Worm (Caenorhabditis elegans): ENCODE data around the gene gst-19.
"Not testable (repeated sequence)": the region's sequence is repeated elsewhere in the genome, so short reads cannot be mapped to it uniquely, and the experiment has no call there.

gst-19 gene

DNA sequence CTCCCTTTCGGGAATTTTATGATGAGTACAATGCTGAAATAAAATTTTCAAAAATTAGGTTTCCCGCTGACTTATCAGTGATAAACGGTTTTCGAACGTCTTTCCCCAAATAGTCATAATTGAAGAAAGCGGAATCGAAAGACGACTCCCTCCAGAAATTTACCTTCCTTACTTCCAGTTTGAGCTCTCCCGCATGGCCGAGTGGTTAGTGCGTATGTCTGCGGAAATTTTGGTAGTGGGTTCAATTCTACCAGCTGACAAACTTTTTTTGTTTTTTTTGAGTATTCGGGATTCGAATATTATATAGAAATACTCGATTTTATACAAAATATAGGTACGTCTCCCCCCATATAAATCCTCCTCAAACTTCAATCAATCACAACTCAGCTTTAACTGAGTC lies 31.5 kb upstream of the gst-19 start:
- TF ChIP-seq flt-1 (GFP tag; IDR thresholded peaks at IDR 0.05) = peak; percentile 75; the same call in 1 of the 2 replicates

DNA sequence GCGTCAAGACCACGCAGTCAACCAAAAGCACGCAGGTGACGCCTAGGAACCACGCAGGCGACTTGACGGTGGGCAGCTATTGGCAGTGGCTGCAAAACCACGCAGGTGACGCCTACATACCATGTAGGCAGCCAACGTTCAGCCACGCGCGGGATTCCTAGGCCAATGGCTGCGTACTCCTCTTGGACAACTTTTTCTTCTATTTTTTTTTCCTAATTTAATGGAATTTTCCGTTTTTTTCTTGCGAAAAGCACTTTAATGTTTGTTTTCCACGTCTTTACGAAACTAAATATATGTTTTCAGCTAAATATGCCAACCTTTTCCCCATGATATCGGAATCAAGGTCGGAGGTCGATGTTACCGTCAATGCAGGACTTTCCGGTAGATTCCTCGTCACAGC lies 27.8 kb upstream of the gst-19 start, which contains the start of gene C31C9.9:
Gene C31C9.9 (plus strand): TSS at position 301 of the 400 bp plus-strand sequence.
- TF ChIP-seq med-1 (GFP tag; optimal IDR thresholded peaks at IDR 0.05; ENCODE audit: insufficient read depth); klf-2 (GFP tag; conservative IDR thresholded peaks at IDR 0.05); flt-1 (GFP tag; IDR thresholded peaks at IDR 0.05): not testable (repeated sequence)

DNA sequence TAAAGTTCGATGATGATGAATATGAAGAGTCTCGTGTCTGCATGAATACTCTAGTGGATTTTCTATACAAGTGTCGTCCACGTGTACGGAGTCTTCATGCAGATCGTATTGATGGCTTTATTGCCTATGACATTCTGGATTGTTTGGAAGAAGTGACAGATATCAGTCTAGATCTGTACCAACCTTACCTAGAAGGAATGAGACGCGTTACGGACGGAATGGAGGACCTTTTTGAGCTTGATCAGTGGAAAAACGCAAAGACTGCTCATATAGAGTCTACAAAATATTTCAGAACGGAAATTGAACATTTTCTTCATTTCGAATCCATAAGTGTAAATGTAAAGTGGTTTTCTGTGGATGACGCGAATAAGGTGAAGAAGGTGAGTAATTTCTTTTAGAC lies 21.3 kb upstream of the gst-19 start, which contains the start of gene fbxa-169:
Gene fbxa-169 (plus strand): TSS at position 301 of the 400 bp plus-strand sequence.
- TF ChIP-seq flt-1 (GFP tag; IDR thresholded peaks at IDR 0.05) (no peak), klf-2 (GFP tag; conservative IDR thresholded peaks at IDR 0.05) (no peak), ztf-29 (GFP tag; IDR thresholded peaks at IDR 0.05) (no peak), ref-1 (GFP tag; conservative IDR thresholded peaks at IDR 0.05) (no peak), ztf-23 (GFP tag; IDR thresholded peaks at IDR 0.05) (no peak), tab-1 (GFP tag; IDR thresholded peaks at IDR 0.05) (no peak), med-1 (GFP tag; optimal IDR thresholded peaks at IDR 0.05; ENCODE audit: insufficient read depth) (no peak), T22C8.4 (GFP tag; IDR thresholded peaks at IDR 0.05) (no peak), cog-1 (tag; optimal IDR thresholded peaks at IDR 0.05) (no peak)

DNA sequence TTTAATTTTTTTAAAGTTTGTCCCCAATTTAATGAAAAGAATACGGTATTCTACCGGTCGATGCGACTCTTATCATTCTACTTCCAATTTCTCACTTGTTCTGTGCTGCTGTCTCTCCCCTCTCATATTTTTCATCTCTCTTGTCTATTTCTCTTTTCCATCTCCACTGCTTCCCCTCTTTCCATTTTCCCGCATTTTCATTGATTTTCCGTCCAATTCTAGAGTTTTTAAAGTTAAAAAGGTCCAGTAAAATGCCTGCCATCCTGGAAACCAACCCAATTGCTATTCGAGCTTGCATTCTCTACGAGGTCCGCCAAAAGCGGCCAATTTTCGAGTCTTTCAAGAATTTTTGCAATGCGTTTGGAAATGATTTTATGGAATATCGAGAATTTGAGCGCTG lies 14.4 kb upstream of the gst-19 start, which contains the start of gene fbxa-167:
Gene fbxa-167 (plus strand): TSS at position 179 of the 400 bp plus-strand sequence.
- TF ChIP-seq flt-1 (GFP tag; IDR thresholded peaks at IDR 0.05) (no peak), ztf-29 (GFP tag; IDR thresholded peaks at IDR 0.05) (no peak), ref-1 (GFP tag; conservative IDR thresholded peaks at IDR 0.05) (no peak), klf-2 (GFP tag; conservative IDR thresholded peaks at IDR 0.05) (no peak), T22C8.4 (GFP tag; IDR thresholded peaks at IDR 0.05) (no peak), med-1 (GFP tag; optimal IDR thresholded peaks at IDR 0.05; ENCODE audit: insufficient read depth) (no peak), ztf-23 (GFP tag; IDR thresholded peaks at IDR 0.05) (no peak), cog-1 (tag; optimal IDR thresholded peaks at IDR 0.05) (no peak), tab-1 (GFP tag; IDR thresholded peaks at IDR 0.05) (no peak)

DNA sequence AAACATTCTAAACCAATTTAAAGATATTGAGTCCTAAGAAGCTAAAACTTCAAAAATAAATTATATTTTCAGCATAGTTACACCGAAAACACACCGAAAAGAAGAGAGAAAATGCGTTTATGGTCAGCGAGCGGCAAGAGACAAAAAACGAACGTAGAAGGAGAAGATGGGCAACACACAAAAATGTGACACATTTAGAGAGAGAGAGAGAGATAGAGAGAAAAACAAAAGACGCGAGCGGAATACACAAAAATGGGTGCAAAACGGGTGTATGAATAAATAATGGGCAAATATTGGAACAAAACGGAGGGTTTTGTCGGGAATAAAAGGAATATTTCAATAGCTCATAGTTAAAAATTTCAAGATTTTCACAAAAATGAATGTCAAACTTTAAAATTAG lies 13.3 kb upstream of the gst-19 start:
- no peak for TF ChIP-seq med-1 (GFP tag; optimal IDR thresholded peaks at IDR 0.05; ENCODE audit: insufficient read depth)
- no peak for TF ChIP-seq klf-2 (GFP tag; conservative IDR thresholded peaks at IDR 0.05)
- no peak for TF ChIP-seq ztf-23 (GFP tag; IDR thresholded peaks at IDR 0.05)
- TF ChIP-seq ref-1 (GFP tag; conservative IDR thresholded peaks at IDR 0.05) = no peak
- no peak for TF ChIP-seq ztf-29 (GFP tag; IDR thresholded peaks at IDR 0.05)
- no peak for TF ChIP-seq tab-1 (GFP tag; IDR thresholded peaks at IDR 0.05)
- no peak for TF ChIP-seq flt-1 (GFP tag; IDR thresholded peaks at IDR 0.05)
- no peak for TF ChIP-seq cog-1 (tag; optimal IDR thresholded peaks at IDR 0.05)
- no peak for TF ChIP-seq T22C8.4 (GFP tag; IDR thresholded peaks at IDR 0.05)

DNA sequence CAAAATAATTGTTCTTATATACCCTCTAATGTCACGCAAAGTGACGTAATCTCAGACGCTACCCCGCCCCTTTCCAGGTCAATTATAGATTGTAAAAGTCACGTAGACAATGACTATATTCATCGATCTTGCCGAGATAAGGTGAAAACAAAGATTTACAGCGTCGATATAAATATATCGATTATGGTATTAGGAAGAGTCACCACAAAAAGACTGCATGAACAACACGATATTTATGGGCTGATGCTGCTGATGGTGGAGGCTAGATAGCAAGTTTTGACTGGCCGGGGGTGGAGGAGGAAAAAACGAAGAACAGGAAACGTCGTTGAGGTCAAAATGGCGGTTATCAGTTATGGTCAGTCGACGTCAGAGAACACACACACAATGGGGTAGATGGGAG lies 11.6 kb upstream of the gst-19 start:
- no peak for TF ChIP-seq med-1 (GFP tag; optimal IDR thresholded peaks at IDR 0.05; ENCODE audit: insufficient read depth)
- no peak for TF ChIP-seq ztf-23 (GFP tag; IDR thresholded peaks at IDR 0.05)
- no peak for TF ChIP-seq ztf-29 (GFP tag; IDR thresholded peaks at IDR 0.05)
- TF ChIP-seq flt-1 (GFP tag; IDR thresholded peaks at IDR 0.05) = no peak
- TF ChIP-seq ref-1 (GFP tag; conservative IDR thresholded peaks at IDR 0.05) = no peak
- no peak for TF ChIP-seq klf-2 (GFP tag; conservative IDR thresholded peaks at IDR 0.05)
- TF ChIP-seq T22C8.4 (GFP tag; IDR thresholded peaks at IDR 0.05) = no peak
- no peak for TF ChIP-seq tab-1 (GFP tag; IDR thresholded peaks at IDR 0.05)
- TF ChIP-seq cog-1 (tag; optimal IDR thresholded peaks at IDR 0.05) = no peak

DNA sequence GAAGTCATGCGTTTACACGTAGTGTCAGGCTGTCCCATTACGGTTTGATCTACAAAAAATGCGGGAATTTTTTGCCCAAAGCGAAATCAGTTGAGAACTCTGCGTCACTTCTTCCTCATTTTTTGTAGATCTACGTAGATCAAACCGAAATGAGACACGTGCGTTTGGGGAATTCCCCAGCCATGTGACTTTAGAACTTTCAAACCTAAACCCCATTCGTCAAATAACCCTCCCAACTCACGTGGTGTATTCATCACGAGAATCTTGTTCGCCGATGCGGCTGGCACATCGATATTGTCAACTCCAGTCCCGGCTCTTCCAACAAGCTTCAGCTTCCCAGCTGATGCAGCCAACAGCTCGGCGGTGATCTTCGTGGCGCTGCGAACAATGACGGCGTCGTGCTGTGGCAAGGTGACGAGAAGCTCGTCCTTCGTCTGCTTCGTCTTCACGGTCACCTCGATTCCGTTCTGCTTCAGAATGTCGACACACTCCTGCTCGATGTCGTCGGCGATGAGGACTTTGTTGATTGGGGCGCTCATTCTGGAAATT lies 11.1 kb upstream of the gst-19 start, which contains the start of gene phdh-1:
Gene phdh-1 (minus strand): TSS at position 540 of the 549 bp plus-strand sequence.
- TF ChIP-seq cog-1 (tag; optimal IDR thresholded peaks at IDR 0.05) (no peak), ref-1 (GFP tag; conservative IDR thresholded peaks at IDR 0.05) (no peak), klf-2 (GFP tag; conservative IDR thresholded peaks at IDR 0.05) (no peak), ztf-29 (GFP tag; IDR thresholded peaks at IDR 0.05) (no peak), flt-1 (GFP tag; IDR thresholded peaks at IDR 0.05) (no peak), ztf-23 (GFP tag; IDR thresholded peaks at IDR 0.05) (no peak), tab-1 (GFP tag; IDR thresholded peaks at IDR 0.05) (no peak), T22C8.4 (GFP tag; IDR thresholded peaks at IDR 0.05) (no peak), med-1 (GFP tag; optimal IDR thresholded peaks at IDR 0.05; ENCODE audit: insufficient read depth) (no peak)

DNA sequence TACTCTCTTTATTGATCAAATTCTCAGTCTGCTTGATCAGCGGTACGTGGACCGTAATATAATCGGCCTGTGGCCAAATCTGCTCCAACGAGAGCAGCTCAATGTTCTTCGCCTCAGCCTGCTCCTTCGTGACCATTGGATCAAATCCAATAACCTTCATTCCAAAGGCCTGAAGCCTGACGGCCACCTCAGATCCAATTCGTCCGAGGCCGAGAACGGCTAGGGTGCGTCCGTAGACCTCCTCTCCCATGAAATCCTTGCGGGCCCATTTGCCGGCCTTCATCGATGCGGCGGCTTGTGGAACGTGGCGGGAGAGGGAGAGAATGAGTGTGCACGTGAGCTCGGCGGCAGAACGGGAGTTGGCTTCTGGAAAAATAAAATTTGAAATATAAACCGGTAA lies 10.5 kb upstream of the gst-19 start:
- TF ChIP-seq ztf-23 (GFP tag; IDR thresholded peaks at IDR 0.05) (no peak), tab-1 (GFP tag; IDR thresholded peaks at IDR 0.05) (no peak), flt-1 (GFP tag; IDR thresholded peaks at IDR 0.05) (no peak), klf-2 (GFP tag; conservative IDR thresholded peaks at IDR 0.05) (no peak), cog-1 (tag; optimal IDR thresholded peaks at IDR 0.05) (no peak), ztf-29 (GFP tag; IDR thresholded peaks at IDR 0.05) (no peak), med-1 (GFP tag; optimal IDR thresholded peaks at IDR 0.05; ENCODE audit: insufficient read depth) (no peak), T22C8.4 (GFP tag; IDR thresholded peaks at IDR 0.05) (no peak), ref-1 (GFP tag; conservative IDR thresholded peaks at IDR 0.05) (no peak)

DNA sequence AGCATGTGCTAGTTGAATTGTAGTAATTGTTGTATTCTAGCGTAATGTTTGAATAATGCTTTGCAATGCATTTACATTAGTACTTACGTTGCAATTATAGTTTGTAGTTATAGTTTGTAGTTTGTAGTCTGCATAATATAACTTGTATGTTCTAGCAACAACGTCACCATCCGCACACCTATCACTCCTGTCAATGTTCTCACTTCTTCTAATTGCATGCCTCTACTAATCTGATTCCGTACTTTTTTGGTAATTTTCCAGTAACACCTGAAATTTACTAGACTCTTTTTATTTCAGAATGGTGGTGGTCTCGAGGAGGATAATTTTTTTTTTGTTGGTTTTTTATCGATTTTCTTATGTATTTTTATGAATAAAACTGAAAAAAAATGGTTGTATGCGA lies 9.7 kb upstream of the gst-19 start:
- TF ChIP-seq T22C8.4 (GFP tag; IDR thresholded peaks at IDR 0.05) = no peak
- no peak for TF ChIP-seq flt-1 (GFP tag; IDR thresholded peaks at IDR 0.05)
- TF ChIP-seq ztf-29 (GFP tag; IDR thresholded peaks at IDR 0.05) = no peak
- TF ChIP-seq tab-1 (GFP tag; IDR thresholded peaks at IDR 0.05) = no peak
- TF ChIP-seq ztf-23 (GFP tag; IDR thresholded peaks at IDR 0.05) = no peak
- no peak for TF ChIP-seq cog-1 (tag; optimal IDR thresholded peaks at IDR 0.05)
- no peak for TF ChIP-seq med-1 (GFP tag; optimal IDR thresholded peaks at IDR 0.05; ENCODE audit: insufficient read depth)
- TF ChIP-seq klf-2 (GFP tag; conservative IDR thresholded peaks at IDR 0.05) = no peak
- TF ChIP-seq ref-1 (GFP tag; conservative IDR thresholded peaks at IDR 0.05) = no peak

DNA sequence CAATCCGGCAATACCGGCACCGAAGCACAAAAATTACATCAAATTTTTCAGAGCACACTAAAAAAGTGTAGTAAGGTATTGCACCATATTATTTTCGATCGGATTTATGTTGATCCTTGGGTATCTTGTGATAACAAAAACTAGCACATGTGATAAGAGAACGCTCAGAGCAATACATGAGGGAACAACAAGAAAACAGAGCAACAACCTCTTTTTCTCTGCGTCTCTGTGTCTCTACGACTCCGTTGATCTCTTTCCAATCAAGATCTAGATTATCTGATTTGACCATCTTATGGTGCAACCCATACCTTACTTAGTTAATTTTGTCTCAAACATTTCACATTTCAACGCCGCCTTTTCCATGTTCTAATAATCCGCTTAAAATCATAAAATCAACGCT lies 5.3 kb upstream of the gst-19 start, which contains the start of gene tag-10:
Gene tag-10 (plus strand): TSS at position 347 of the 400 bp plus-strand sequence.
- TF ChIP-seq cog-1 (tag; optimal IDR thresholded peaks at IDR 0.05) (no peak), T22C8.4 (GFP tag; IDR thresholded peaks at IDR 0.05) (no peak), ztf-29 (GFP tag; IDR thresholded peaks at IDR 0.05) (no peak), klf-2 (GFP tag; conservative IDR thresholded peaks at IDR 0.05) (no peak), med-1 (GFP tag; optimal IDR thresholded peaks at IDR 0.05; ENCODE audit: insufficient read depth) (no peak), tab-1 (GFP tag; IDR thresholded peaks at IDR 0.05) (no peak), ref-1 (GFP tag; conservative IDR thresholded peaks at IDR 0.05) (no peak), flt-1 (GFP tag; IDR thresholded peaks at IDR 0.05) (no peak), ztf-23 (GFP tag; IDR thresholded peaks at IDR 0.05) (no peak)

Measured in whole organism, midembryonic.